Worm (Caenorhabditis elegans) whole organism, early embryonic: ENCODE data around the gene F13A2.2.

Experiments
- B0310.2 ChIP-seq: sonication (generic microtip); optimal IDR thresholded peaks from 2 replicates; lab custom pipeline; 2016; ENCODE audit warnings: mild to moderate bottlenecking, missing genetic modification characterization, missing compliant biosample characterization
- F13C5.2 ChIP-seq: sonication (generic microtip); optimal IDR thresholded peaks from 2 replicates; lab custom pipeline; 2017; ENCODE audit warnings: mild to moderate bottlenecking, missing genetic modification characterization, inconsistent platforms, missing compliant biosample characterization
- aly-1 ChIP-seq: sonication (generic microtip); optimal IDR thresholded peaks from 2 replicates; lab custom pipeline; 2016; ENCODE audit warnings: missing genetic modification characterization, missing compliant biosample characterization
- ama-1 ChIP-seq: fragments of 150-350 bp; optimal IDR thresholded peaks from 2 replicates; lab custom pipeline; 2014
- ceh-13 ChIP-seq: fragments of 200-800 bp; sonication (Bioruptor generic); optimal IDR thresholded peaks from 2 replicates; lab custom pipeline; 2018; ENCODE audit warnings: mild to moderate bottlenecking, missing genetic modification characterization, missing compliant biosample characterization
- ceh-36 ChIP-seq: sonication (generic microtip); optimal IDR thresholded peaks from 2 replicates; lab custom pipeline; 2016; ENCODE audit warnings: missing genetic modification characterization, inconsistent platforms, missing compliant biosample characterization
- ets-7 ChIP-seq: sonication (generic microtip); optimal IDR thresholded peaks from 2 replicates; lab custom pipeline; 2016; ENCODE audit warnings: missing genotype, missing genetic modification characterization, missing compliant biosample characterization
- flt-1 ChIP-seq: fragments of 200-800 bp; sonication (Bioruptor generic); IDR thresholded peaks from 2 replicates; pipeline ENCODE4 v1.3.6; 2022; ENCODE audit warnings: missing genetic modification characterization, missing compliant biosample characterization
- hmbx-1 ChIP-seq: sonication (generic microtip); optimal IDR thresholded peaks from 2 replicates; lab custom pipeline; 2016; ENCODE audit warnings: mild to moderate bottlenecking, missing genetic modification characterization, missing compliant biosample characterization
- hmg-4 ChIP-seq: fragments of 200-800 bp; sonication (Bioruptor generic); optimal IDR thresholded peaks from 2 replicates; lab custom pipeline; 2018; ENCODE audit warnings: mild to moderate bottlenecking, missing genetic modification characterization, missing compliant biosample characterization
- hnd-1 ChIP-seq: sonication (generic microtip); optimal IDR thresholded peaks from 2 replicates; lab custom pipeline; 2016; ENCODE audit warnings: missing genetic modification characterization, missing compliant biosample characterization
- pes-1 ChIP-seq: fragments of 200-800 bp; sonication (Bioruptor generic); IDR thresholded peaks from 2 replicates; pipeline ENCODE4 v1.3.6; 2022; ENCODE audit warnings: missing genetic modification reagents, missing genetic modification characterization, missing compliant biosample characterization
- scrt-1 ChIP-seq: fragments of 200-800 bp; sonication (Bioruptor generic); IDR thresholded peaks from 2 replicates; pipeline ENCODE4 v1.3.6; 2022; ENCODE audit warnings: missing genetic modification characterization, missing compliant biosample characterization
- sea-1 ChIP-seq: fragments of 200-800 bp; sonication (Bioruptor generic); conservative IDR thresholded peaks from 2 replicates; pipeline ENCODE4 v1.3.6; 2022; ENCODE audit warnings: missing genetic modification characterization, missing compliant biosample characterization
- tbx-11 ChIP-seq: fragments of 200-800 bp; sonication (Bioruptor generic); IDR thresholded peaks from 2 replicates; pipeline ENCODE4 v1.3.6; 2022; ENCODE audit warnings: missing genetic modification characterization, missing compliant biosample characterization
- tbx-37 ChIP-seq: fragments of 200-800 bp; sonication (Bioruptor generic); conservative IDR thresholded peaks from 2 replicates; pipeline ENCODE4 v1.3.6; 2022; ENCODE audit warnings: missing genetic modification reagents, missing genetic modification characterization, missing compliant biosample characterization
- tra-4 ChIP-seq: sonication (generic microtip); optimal IDR thresholded peaks from 2 replicates; lab custom pipeline; 2017; ENCODE audit warnings: missing genetic modification characterization, missing compliant biosample characterization

Gene F13A2.2

ce11 chrV:4370515-4370914, 13.9 kb downstream of the F13A2.2 start:
- TF ChIP-seq ets-7 (no peak), ceh-36 (tag; lab: Kevin White, UChicago) (no peak)

ce11 chrV:4366440-4366839, 17.9 kb downstream of the F13A2.2 start, which contains the start of gene F32D1.11:
Gene F32D1.11 (minus strand): TSS chrV:4366540.
- TF ChIP-seq tra-4 (no peak), ceh-13 (GFP tag; lab: Kevin White, UChicago) (no peak), scrt-1 (GFP tag; lab: Robert Waterston, UW) (no peak), F13C5.2 (tag; lab: Kevin White, UChicago) (no peak), aly-1 (no peak), sea-1 (GFP tag; lab: Robert Waterston, UW) (no peak), ets-7 (no peak), flt-1 (no peak), B0310.2 (tag; lab: Kevin White, UChicago) (no peak), hnd-1 (tag; lab: Kevin White, UChicago) (no peak), pes-1 (GFP tag; lab: Robert Waterston, UW) (no peak), hmg-4 (GFP tag; lab: Kevin White, UChicago) (no peak)

ce11 chrV:4364517-4364916, 19.9 kb downstream of the F13A2.2 start, which contains the start of gene grl-13:
Gene grl-13 (minus strand): TSS chrV:4364617.
- TF ChIP-seq aly-1 (no peak), tbx-11 (GFP tag; lab: Robert Waterston, UW) (no peak), ama-1 (no peak), ets-7 (no peak), hnd-1 (tag; lab: Kevin White, UChicago) (no peak), B0310.2 (tag; lab: Kevin White, UChicago) (no peak), sea-1 (GFP tag; lab: Robert Waterston, UW) (no peak), hmbx-1 (tag; lab: Kevin White, UChicago) (no peak), hmg-4 (GFP tag; lab: Kevin White, UChicago) (no peak), scrt-1 (GFP tag; lab: Robert Waterston, UW) (no peak), F13C5.2 (tag; lab: Kevin White, UChicago) (no peak), pes-1 (GFP tag; lab: Robert Waterston, UW) (no peak), ceh-13 (GFP tag; lab: Kevin White, UChicago) (no peak), tbx-37 (GFP tag; lab: Robert Waterston, UW) (no peak), tra-4 (no peak), flt-1 (no peak), ceh-36 (tag; lab: Kevin White, UChicago) (no peak)

ce11 chrV:4361505-4361904, 22.9 kb downstream of the F13A2.2 start, which contains the start of gene F32D1.3:
Gene F32D1.3 (minus strand): TSS chrV:4361569.
- TF ChIP-seq pes-1 (GFP tag; lab: Robert Waterston, UW): no peak
- no peak for TF ChIP-seq ceh-36 (tag; lab: Kevin White, UChicago)
- no peak for TF ChIP-seq ceh-13 (GFP tag; lab: Kevin White, UChicago)
- no peak for TF ChIP-seq sea-1 (GFP tag; lab: Robert Waterston, UW)
- TF ChIP-seq ama-1: no peak
- TF ChIP-seq flt-1: no peak
- no peak for TF ChIP-seq hmbx-1 (tag; lab: Kevin White, UChicago)
- TF ChIP-seq F13C5.2 (tag; lab: Kevin White, UChicago): no peak
- TF ChIP-seq B0310.2 (tag; lab: Kevin White, UChicago): no peak
- no peak for TF ChIP-seq hmg-4 (GFP tag; lab: Kevin White, UChicago)
- TF ChIP-seq tra-4: no peak
- TF ChIP-seq scrt-1 (GFP tag; lab: Robert Waterston, UW): no peak

- TF ChIP-seq aly-1: no peak
- no peak for TF ChIP-seq F13C5.2 (tag; lab: Kevin White, UChicago)
- no peak for TF ChIP-seq scrt-1 (GFP tag; lab: Robert Waterston, UW)
- no peak for TF ChIP-seq tbx-11 (GFP tag; lab: Robert Waterston, UW)
- no peak for TF ChIP-seq pes-1 (GFP tag; lab: Robert Waterston, UW)
- TF ChIP-seq hmbx-1 (tag; lab: Kevin White, UChicago): no peak
- no peak for TF ChIP-seq ets-7
- TF ChIP-seq ama-1: no peak
- no peak for TF ChIP-seq hnd-1 (tag; lab: Kevin White, UChicago)
- no peak for TF ChIP-seq ceh-13 (GFP tag; lab: Kevin White, UChicago)
- no peak for TF ChIP-seq sea-1 (GFP tag; lab: Robert Waterston, UW)
- no peak for TF ChIP-seq ceh-36 (tag; lab: Kevin White, UChicago)
- no peak for TF ChIP-seq tra-4
- TF ChIP-seq tbx-37 (GFP tag; lab: Robert Waterston, UW): no peak
- no peak for TF ChIP-seq flt-1
- no peak for TF ChIP-seq hmg-4 (GFP tag; lab: Kevin White, UChicago)
Observed at ce11 chrV:4360018-4360417, 24.4 kb downstream of the F13A2.2 start.

ce11 chrV:4359127-4359526, 25.3 kb downstream of the F13A2.2 start:
- TF ChIP-seq scrt-1 (GFP tag; lab: Robert Waterston, UW) (no peak), aly-1 (no peak), hmbx-1 (tag; lab: Kevin White, UChicago) (no peak), F13C5.2 (tag; lab: Kevin White, UChicago) (no peak), tra-4 (no peak), ceh-13 (GFP tag; lab: Kevin White, UChicago) (no peak), tbx-37 (GFP tag; lab: Robert Waterston, UW) (no peak), flt-1 (no peak), sea-1 (GFP tag; lab: Robert Waterston, UW) (no peak), ets-7 (no peak), hnd-1 (tag; lab: Kevin White, UChicago) (no peak), ceh-36 (tag; lab: Kevin White, UChicago) (no peak), tbx-11 (GFP tag; lab: Robert Waterston, UW) (no peak), ama-1 (no peak), hmg-4 (GFP tag; lab: Kevin White, UChicago) (no peak), B0310.2 (tag; lab: Kevin White, UChicago) (no peak), pes-1 (GFP tag; lab: Robert Waterston, UW) (no peak)

ce11 chrV:4357369-4357768, 27.0 kb downstream of the F13A2.2 start:
- no peak for TF ChIP-seq scrt-1 (GFP tag; lab: Robert Waterston, UW)
- TF ChIP-seq F13C5.2 (tag; lab: Kevin White, UChicago): no peak
- TF ChIP-seq tbx-11 (GFP tag; lab: Robert Waterston, UW): no peak
- no peak for TF ChIP-seq hnd-1 (tag; lab: Kevin White, UChicago)
